Fruit fly (Drosophila melanogaster): ENCODE results near the gene CG5989.

CG5989 gene

dm6 chr3L:8628964-8629363 lies 25.0 kb upstream of the CG5989 start (continued):
- no peak for TF ChIP-seq chn (GFP tag; optimal IDR thresholded peaks at IDR 0.05)
- no peak for TF ChIP-seq HmgD (GFP tag; optimal IDR thresholded peaks at IDR 0.05)
- peak; percentile 64; the same call in 1 of the 2 replicates for TF ChIP-seq ttk (GFP tag; IDR thresholded peaks at IDR 0.05)
- TF ChIP-seq H15 (GFP tag; IDR thresholded peaks at IDR 0.05): peak; percentile 68; the same call in 1 of the 3 replicates
- TF ChIP-seq CG31224 (GFP tag; IDR thresholded peaks at IDR 0.05): peak; percentile 73
- TF ChIP-seq Dref (GFP tag; IDR thresholded peaks at IDR 0.05): no peak
- TF ChIP-seq Side (GFP tag; optimal IDR thresholded peaks at IDR 0.05): no peak
- TF ChIP-seq Ets97D (GFP tag; optimal IDR thresholded peaks at IDR 0.05): no peak
- TF ChIP-seq Dfd (GFP tag; optimal IDR thresholded peaks at IDR 0.05): no peak
- TF ChIP-seq bab2 (GFP tag; optimal IDR thresholded peaks at IDR 0.05): no peak
- peak; percentile 82 for TF ChIP-seq CG6272 (GFP tag; IDR thresholded peaks at IDR 0.05)
- TF ChIP-seq fd3F (GFP tag; optimal IDR thresholded peaks at IDR 0.05): peak; percentile 16
- no peak; the same call in 1 of the 2 replicates for TF ChIP-seq gt (GFP tag; IDR thresholded peaks at IDR 0.05)
- no peak for TF ChIP-seq Trl (optimal IDR thresholded peaks at IDR 0.05)
- TF ChIP-seq Trl (GFP tag; optimal IDR thresholded peaks at IDR 0.05): no peak
- no peak for TF ChIP-seq inv (GFP tag; IDR thresholded peaks at IDR 0.05; ENCODE audit: partially characterized antibody)
- TF ChIP-seq danr (GFP tag; IDR thresholded peaks at IDR 0.05): peak; percentile 21; the same call in 1 of the 2 replicates
- TF ChIP-seq Six4 (GFP tag; optimal IDR thresholded peaks at IDR 0.05): peak; percentile 70
- 0 out of 3 replicates have a peak, but pooled peaks have one; percentile 11 for TF ChIP-seq CG2889 (GFP tag; IDR thresholded peaks at IDR 0.05)
- TF ChIP-seq Rfx (GFP tag; IDR thresholded peaks at IDR 0.05): peak; percentile 80
- no peak for TF ChIP-seq crol (GFP tag; IDR thresholded peaks at IDR 0.05)
- TF ChIP-seq CG31388 (GFP tag; optimal IDR thresholded peaks at IDR 0.05): no peak
- no peak for TF ChIP-seq Optix (GFP tag; IDR thresholded peaks at IDR 0.05)
- TF ChIP-seq Aef1 (GFP tag; IDR thresholded peaks at IDR 0.05): peak; percentile 65
- TF ChIP-seq Antp (GFP tag; optimal IDR thresholded peaks at IDR 0.05): no peak
- TF ChIP-seq CG1832 (GFP tag; optimal IDR thresholded peaks at IDR 0.05): no peak
- peak; percentile 84 for TF ChIP-seq ranshi (GFP tag; IDR thresholded peaks at IDR 0.05)
- no peak for TF ChIP-seq NC2α (GFP tag; optimal IDR thresholded peaks at IDR 0.05)
- no peak for TF ChIP-seq sim (GFP tag; IDR thresholded peaks at IDR 0.05)
- no peak for TF ChIP-seq hkb (optimal IDR thresholded peaks at IDR 0.05)
- TF ChIP-seq hkb (GFP tag; IDR thresholded peaks at IDR 0.05): peak; percentile 86
- no peak for TF ChIP-seq CG43689 (GFP tag; IDR thresholded peaks at IDR 0.05)
- TF ChIP-seq HmgZ (tag; optimal IDR thresholded peaks at IDR 0.05): no peak
- peak; percentile 72 for TF ChIP-seq ase (GFP tag; IDR thresholded peaks at IDR 0.05)
- TF ChIP-seq NK7.1 (GFP tag; optimal IDR thresholded peaks at IDR 0.05): no peak
- no peak; the same call in 1 of the 2 replicates for TF ChIP-seq esg (GFP tag; conservative IDR thresholded peaks at IDR 0.05)
- TF ChIP-seq br (optimal IDR thresholded peaks at IDR 0.05): no peak
- TF ChIP-seq CG3726 (GFP tag; IDR thresholded peaks at IDR 0.05): no peak
- TF ChIP-seq CG11695 (GFP tag; IDR thresholded peaks at IDR 0.05): peak; percentile 75
- no peak for TF ChIP-seq ash1 (GFP tag; optimal IDR thresholded peaks at IDR 0.05)
- no peak for TF ChIP-seq Mes4 (GFP tag; optimal IDR thresholded peaks at IDR 0.05)
- peak in 1 of 2 experiments; percentile 63 for TF ChIP-seq Eip74EF (GFP tag; optimal IDR thresholded peaks at IDR 0.05)
- TF ChIP-seq ftz-f1 (GFP tag; optimal IDR thresholded peaks at IDR 0.05): no peak
- no peak for TF ChIP-seq CG9797 (GFP tag; optimal IDR thresholded peaks at IDR 0.05)
- TF ChIP-seq usp (GFP tag; optimal IDR thresholded peaks at IDR 0.05): no peak
- TF ChIP-seq CG18764 (GFP tag; optimal IDR thresholded peaks at IDR 0.05): peak; percentile 19
- TF ChIP-seq emc (GFP tag; optimal IDR thresholded peaks at IDR 0.05): no peak
- no peak for TF ChIP-seq Poxn (GFP tag; IDR thresholded peaks at IDR 0.05)
- 0 out of 2 replicates have a peak, but pooled peaks have one; percentile 44 for TF ChIP-seq CG32767 (GFP tag; IDR thresholded peaks at IDR 0.05)
- TF ChIP-seq az2 (GFP tag; optimal IDR thresholded peaks at IDR 0.05): peak; percentile 51
- TF ChIP-seq CG4707 (GFP tag; optimal IDR thresholded peaks at IDR 0.05): no peak
- peak; percentile 30; the same call in 1 of the 2 replicates for TF ChIP-seq CG5953 (GFP tag; IDR thresholded peaks at IDR 0.05)
- no peak for TF ChIP-seq pfk (GFP tag; optimal IDR thresholded peaks at IDR 0.05)
- TF ChIP-seq CG15696 (tag; optimal IDR thresholded peaks at IDR 0.05): peak; percentile 61
